Worm (Caenorhabditis elegans) whole organism, late embryonic: Measurements from ENCODE around the gene trp-1.

Experiments
- ets-4 ChIP-seq: sonication (generic microtip); optimal IDR thresholded peaks from 2 replicates; lab custom pipeline; 2016; ENCODE audit warnings: missing genetic modification characterization, missing compliant biosample characterization
- nhr-11 ChIP-seq: fragments of 150-350 bp; optimal IDR thresholded peaks from 2 replicates; lab custom pipeline; 2014; ENCODE audit warnings: missing biosample characterization, missing genetic modification characterization

- TF ChIP-seq nhr-11 (no peak), ets-4 (no peak)
Observed at ce11 chrIII:8564372-8564771, 29.4 kb downstream of the trp-1 start.
